Worm (Caenorhabditis elegans): ENCODE measurements around the gene Y51A2B.5.

- TF ChIP-seq aly-2 (tag; optimal IDR thresholded peaks at IDR 0.05) (no peak), nfya-1 (tag; optimal IDR thresholded peaks at IDR 0.05; ENCODE audit: insufficient read depth) (no peak), ama-1 (optimal IDR thresholded peaks at IDR 0.05) (no peak), nhr-77 (tag; optimal IDR thresholded peaks at IDR 0.05) (no peak), elt-2 (tag; optimal IDR thresholded peaks at IDR 0.05) (no peak), elt-3 (tag; optimal IDR thresholded peaks at IDR 0.05) (no peak), nhr-28 (tag; optimal IDR thresholded peaks at IDR 0.05) (no peak), skn-1 (tag; optimal IDR thresholded peaks at IDR 0.05) (no peak), ztf-11 (tag; optimal IDR thresholded peaks at IDR 0.05) (no peak), nhr-11 (tag; optimal IDR thresholded peaks at IDR 0.05) (no peak), nhr-76 (tag; optimal IDR thresholded peaks at IDR 0.05) (no peak), ceh-82 (tag; optimal IDR thresholded peaks at IDR 0.05) (no peak)
Observed at ce11 chrV:18389046-18389445, at the start of gene Y51A2B.5, which contains the start of gene Y51A2B.4.
